Fruit fly (Drosophila melanogaster) ovary, adult (tissue): Measurements from ENCODE around the gene Pfdn4.

Experiments used
- CG17801 ChIP-seq: fragments of 200-800 bp; optimal IDR thresholded peaks from 2 replicates; lab custom pipeline; 2019; ENCODE audit warnings: missing biosample characterization, mild to moderate bottlenecking, missing genetic modification characterization, moderate library complexity; ENCODE audit not compliant: partially characterized antibody

Gene Pfdn4

dm6 chr3L:5353484-5354056 is 14.2 kb downstream of the Pfdn4 start:
- no peak for TF ChIP-seq CG17801 (GFP tag; lab: Kevin White, UChicago)

dm6 chr3L:5352684-5353322 is 15.0 kb downstream of the Pfdn4 start:
- no peak for TF ChIP-seq CG17801 (GFP tag; lab: Kevin White, UChicago)

dm6 chr3L:5351348-5351850 is 16.4 kb downstream of the Pfdn4 start:
- no peak for TF ChIP-seq CG17801 (GFP tag; lab: Kevin White, UChicago)

dm6 chr3L:5349751-5350310 is 18.0 kb downstream of the Pfdn4 start:
- no peak for TF ChIP-seq CG17801 (GFP tag; lab: Kevin White, UChicago)

- TF ChIP-seq CG17801 (GFP tag; lab: Kevin White, UChicago): no peak
Observed at dm6 chr3L:5348987-5349386, 18.8 kb downstream of the Pfdn4 start.

dm6 chr3L:5342909-5343710 is 24.7 kb downstream of the Pfdn4 start:
- no peak for TF ChIP-seq CG17801 (GFP tag; lab: Kevin White, UChicago)

- TF ChIP-seq CG17801 (GFP tag; lab: Kevin White, UChicago): no peak
Observed at dm6 chr3L:5341770-5342318, 26.0 kb downstream of the Pfdn4 start.

- no peak for TF ChIP-seq CG17801 (GFP tag; lab: Kevin White, UChicago)
Observed at dm6 chr3L:5329460-5329859, 38.3 kb downstream of the Pfdn4 start.

dm6 chr3L:5327821-5328220 is 40.0 kb downstream of the Pfdn4 start:
- TF ChIP-seq CG17801 (GFP tag; lab: Kevin White, UChicago): no peak
